Fruit fly (Drosophila melanogaster) whole organism, pupa: ENCODE measurements around the gene CG15019.

ENCODE experiments used
- CG34367 ChIP-seq: fragments of 200-800 bp; sonication (Bioruptor generic); optimal IDR thresholded peaks from 2 replicates; lab custom pipeline; 2018; ENCODE audit warnings: missing biosample characterization, mild to moderate bottlenecking, missing genetic modification characterization
- Pif1A ChIP-seq: fragments of 200-800 bp; sonication (Bioruptor generic); optimal IDR thresholded peaks from 3 replicates; lab custom pipeline; 2016; ENCODE audit warnings: missing biosample characterization, missing genetic modification characterization
- Pif1B ChIP-seq: fragments of 200-800 bp; sonication (Bioruptor generic); optimal IDR thresholded peaks from 3 replicates; lab custom pipeline; 2016; ENCODE audit warnings: missing biosample characterization, missing genetic modification characterization

- no peak for TF ChIP-seq CG34367 (tag; lab: Kevin White, UChicago)
- TF ChIP-seq Pif1B, result no peak
- TF ChIP-seq Pif1A (GFP tag; lab: Kevin White, UChicago), result no peak
These were observed 28.4 kb downstream of the CG15019 start for dm6 chr3L:4377496-4377895.
